Worm (Caenorhabditis elegans): Measurements from ENCODE around the gene ugt-40.

ce11 chrV:7106499-7107152 lies 35.1 kb downstream of the ugt-40 start:
- TF ChIP-seq fkh-10 (GFP tag; optimal IDR thresholded peaks at IDR 0.05): peak; percentile 60
- no peak for TF ChIP-seq ces-1 (GFP tag; optimal IDR thresholded peaks at IDR 0.05)
- no peak for TF ChIP-seq skn-1 (tag; optimal IDR thresholded peaks at IDR 0.05)
- TF ChIP-seq ceh-8 (GFP tag; optimal IDR thresholded peaks at IDR 0.05): no peak
- TF ChIP-seq unc-62 (GFP tag; optimal IDR thresholded peaks at IDR 0.05): no peak
- TF ChIP-seq vab-15 (tag; optimal IDR thresholded peaks at IDR 0.05): no peak
- no peak for TF ChIP-seq ztf-4 (tag; optimal IDR thresholded peaks at IDR 0.05)
- TF ChIP-seq nhr-19 (GFP tag; conservative IDR thresholded peaks at IDR 0.05): no peak
- TF ChIP-seq zag-1 (tag; optimal IDR thresholded peaks at IDR 0.05): no peak
- TF ChIP-seq nhr-85 (tag): no peak
- no peak for TF ChIP-seq ceh-82 (tag; optimal IDR thresholded peaks at IDR 0.05)
- TF ChIP-seq pqm-1 (tag; optimal IDR thresholded peaks at IDR 0.05): no peak
- no peak for TF ChIP-seq unc-30 (tag; optimal IDR thresholded peaks at IDR 0.05)
- no peak for TF ChIP-seq ceh-88 (GFP tag; IDR thresholded peaks at IDR 0.05)

Data from whole organism, L1 larva.